Fruit fly (Drosophila melanogaster) Kc167 (cell line): ENCODE results near the gene CG32086.

Experiments
- Sin3A ChIP-seq: fragments of >200 bp; optimal IDR thresholded peaks from 2 replicates; lab custom pipeline; 2018; ENCODE audit warnings: missing external identifiers
- h ChIP-seq: fragments of >200 bp; optimal IDR thresholded peaks from 3 replicates; lab custom pipeline; 2018; ENCODE audit warnings: missing external identifiers
- insv ChIP-seq: fragments of >200 bp; optimal IDR thresholded peaks from 3 replicates; lab custom pipeline; 2018; ENCODE audit warnings: missing external identifiers
- psq ChIP-seq: fragments of >200 bp; optimal IDR thresholded peaks from 2 replicates; lab custom pipeline; 2017; ENCODE audit warnings: missing external identifiers
- ttk ChIP-seq: sonication (Bioruptor generic); optimal IDR thresholded peaks from 2 replicates; lab custom pipeline; 2017; ENCODE audit warnings: missing external identifiers

DNA sequence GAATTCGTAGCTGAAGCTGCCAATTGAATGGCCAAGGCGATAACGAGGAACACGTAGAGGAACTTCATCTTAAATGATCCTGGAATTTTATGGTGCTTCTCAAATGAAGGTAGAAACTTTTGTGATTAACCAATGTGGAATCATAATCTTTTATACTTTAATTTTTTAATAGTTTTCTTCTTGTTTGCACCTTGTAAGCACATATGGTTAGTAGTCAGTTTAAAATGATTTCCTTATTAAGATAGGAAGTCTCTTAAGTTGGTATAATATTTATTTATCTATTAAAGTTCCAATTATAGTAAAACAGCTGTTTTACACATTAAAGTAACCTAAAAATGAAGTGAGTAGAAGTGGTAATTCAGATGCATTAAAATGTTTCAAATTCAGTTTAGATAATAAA lies 2.9 kb downstream of the CG32086 start, which contains the start of gene CG43391:
- TF ChIP-seq psq (lab: Kevin White, UChicago): no peak
- TF ChIP-seq ttk: no peak
- no peak for TF ChIP-seq insv (lab: Kevin White, UChicago)
- no peak for TF ChIP-seq h
- TF ChIP-seq Sin3A (lab: Kevin White, UChicago): no peak
